Fruit fly (Drosophila melanogaster): ENCODE measurements around the gene Myb.

Myb gene

DNA sequence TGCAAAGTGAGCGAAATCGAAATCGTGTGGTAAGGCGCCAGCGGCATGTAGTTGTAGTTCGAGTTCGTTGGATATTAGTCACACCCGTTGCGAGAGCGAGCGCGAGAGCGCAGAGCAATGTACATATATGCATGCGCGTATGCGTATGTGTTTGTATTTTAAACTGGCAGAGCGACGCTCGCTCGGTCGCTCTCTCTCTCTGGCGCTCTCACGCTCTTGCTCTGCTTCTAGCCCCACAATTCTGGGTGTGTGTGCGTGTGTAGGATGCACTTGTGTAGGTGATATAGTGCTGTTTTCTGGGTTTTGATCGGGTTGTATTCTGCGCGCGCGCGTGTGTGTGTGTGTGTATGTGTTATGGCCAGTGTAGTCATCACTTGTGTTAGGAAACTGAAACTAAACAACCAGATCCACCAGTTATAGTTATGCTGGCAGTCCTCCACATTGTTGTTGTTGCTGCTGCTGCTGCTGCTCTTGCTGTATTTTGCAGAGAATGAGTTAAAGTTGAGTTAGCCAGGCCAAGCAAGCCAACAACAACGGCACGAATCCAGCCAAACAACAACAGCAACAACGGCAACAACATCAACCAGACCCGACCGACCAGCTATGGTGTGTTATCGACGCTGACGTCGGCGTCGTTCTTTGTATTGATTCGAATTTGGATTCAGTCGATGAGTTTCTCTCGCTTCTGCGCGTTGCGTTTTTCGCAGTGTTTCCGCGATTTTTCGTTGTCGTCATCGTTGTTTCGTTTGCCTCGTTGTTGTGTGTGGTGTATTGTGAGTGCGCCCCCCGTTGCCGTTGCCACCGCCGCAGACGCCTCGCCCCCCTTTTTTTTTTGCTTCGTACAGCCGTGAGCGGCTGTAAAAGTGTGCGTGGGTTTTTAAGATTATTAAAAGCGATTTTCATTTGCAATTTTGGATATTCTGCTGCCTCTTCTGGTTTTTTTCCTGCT, 45.7 kb downstream of the Myb start (continued):
- no peak for TF ChIP-seq Blimp-1 (GFP tag; optimal IDR thresholded peaks at IDR 0.05)
- peak; percentile 54 for TF ChIP-seq vri (GFP tag; optimal IDR thresholded peaks at IDR 0.05)
- peak; percentile 65 for TF ChIP-seq Sox14 (GFP tag; optimal IDR thresholded peaks at IDR 0.05)
- no peak for TF ChIP-seq Hr39 (GFP tag; optimal IDR thresholded peaks at IDR 0.05)
- peak; percentile 22 for TF ChIP-seq CG6808 (GFP tag; optimal IDR thresholded peaks at IDR 0.05)
- TF ChIP-seq salr (GFP tag; optimal IDR thresholded peaks at IDR 0.05), result no peak
- TF ChIP-seq Hr38 (GFP tag; optimal IDR thresholded peaks at IDR 0.05), result no peak
- TF ChIP-seq CG10631 (GFP tag; optimal IDR thresholded peaks at IDR 0.05), result no peak
- TF ChIP-seq net (GFP tag; optimal IDR thresholded peaks at IDR 0.05), result no peak
- peak; percentile 48 for TF ChIP-seq eg (GFP tag; IDR thresholded peaks at IDR 0.05)
- TF ChIP-seq CG6276 (GFP tag; optimal IDR thresholded peaks at IDR 0.05), result no peak
- TF ChIP-seq CG11902 (GFP tag; optimal IDR thresholded peaks at IDR 0.05), result no peak
- peak; percentile 29 for TF ChIP-seq Met (GFP tag; optimal IDR thresholded peaks at IDR 0.05)
- TF ChIP-seq Hr4 (GFP tag; optimal IDR thresholded peaks at IDR 0.05), result no peak
- peak; percentile 12 for TF ChIP-seq lz (GFP tag; optimal IDR thresholded peaks at IDR 0.05)
- TF ChIP-seq dac (GFP tag; optimal IDR thresholded peaks at IDR 0.05), result no peak
- TF ChIP-seq OdsH (GFP tag; optimal IDR thresholded peaks at IDR 0.05), result peak; percentile 3
- peak; percentile 35 for TF ChIP-seq fd85E (GFP tag; optimal IDR thresholded peaks at IDR 0.05)
- TF ChIP-seq spab (GFP tag; optimal IDR thresholded peaks at IDR 0.05), result no peak
- TF ChIP-seq Eip93F (GFP tag; optimal IDR thresholded peaks at IDR 0.05), result no peak
- no peak for TF ChIP-seq dsx (GFP tag; optimal IDR thresholded peaks at IDR 0.05; ENCODE audit: poor library complexity, severe bottlenecking)
- TF ChIP-seq fd59A (GFP tag; optimal IDR thresholded peaks at IDR 0.05), result no peak
- TF ChIP-seq Eip75B (GFP tag; optimal IDR thresholded peaks at IDR 0.05), result no peak
- TF ChIP-seq Ets21C (GFP tag; optimal IDR thresholded peaks at IDR 0.05), result no peak
- TF ChIP-seq ss (GFP tag; optimal IDR thresholded peaks at IDR 0.05), result peak; percentile 2 to 11
- TF ChIP-seq CG9139 (GFP tag; optimal IDR thresholded peaks at IDR 0.05), result peak; percentile 1
- TF ChIP-seq CG3919 (GFP tag; optimal IDR thresholded peaks at IDR 0.05), result no peak
- TF ChIP-seq Sox102F (GFP tag; optimal IDR thresholded peaks at IDR 0.05), result peak; percentile 33
- no peak for TF ChIP-seq achi (GFP tag; optimal IDR thresholded peaks at IDR 0.05)
- no peak for TF ChIP-seq CG8319 (GFP tag; optimal IDR thresholded peaks at IDR 0.05)
- TF ChIP-seq Sox15 (GFP tag; optimal IDR thresholded peaks at IDR 0.05), result no peak
- no peak for TF ChIP-seq pdm3 (GFP tag; optimal IDR thresholded peaks at IDR 0.05)
- peak; percentile 12 for TF ChIP-seq CG16779 (tag; optimal IDR thresholded peaks at IDR 0.05)
- peak; percentile 66; the same call in 1 of the 2 replicates for TF ChIP-seq CG15336 (GFP tag; IDR thresholded peaks at IDR 0.05)
- TF ChIP-seq acj6 (GFP tag; optimal IDR thresholded peaks at IDR 0.05), result no peak
- no peak for TF ChIP-seq cyc (GFP tag; optimal IDR thresholded peaks at IDR 0.05)
- no peak for TF ChIP-seq Smox (GFP tag; optimal IDR thresholded peaks at IDR 0.05)
- TF ChIP-seq topi (GFP tag; optimal IDR thresholded peaks at IDR 0.05), result no peak
- TF ChIP-seq svp (GFP tag), result peak; percentile 44
- no peak for TF ChIP-seq CG8632 (GFP tag; optimal IDR thresholded peaks at IDR 0.05)

DNA sequence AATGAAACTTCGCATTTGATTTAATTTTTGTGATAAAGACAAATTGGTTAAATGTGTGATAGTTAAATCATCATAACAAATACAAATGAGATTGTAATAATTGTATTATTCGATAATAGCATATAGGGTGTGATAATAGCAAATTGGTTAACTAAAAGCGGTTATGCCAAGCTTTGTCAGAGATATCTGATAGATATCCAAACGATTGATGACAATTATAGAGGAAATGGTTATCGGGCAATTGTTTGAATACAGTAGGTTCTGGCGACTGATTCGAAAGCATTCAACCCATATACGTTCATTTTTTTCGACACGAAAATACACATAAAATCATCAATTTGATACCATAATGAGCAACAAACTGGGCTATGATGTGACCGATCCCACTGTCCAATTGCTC, 48.4 kb downstream of the Myb start, which contains the start of gene CG8509:
Gene CG8509 (plus strand): TSS at position 301 of the 400 bp plus-strand sequence.
- TF ChIP-seq achi (GFP tag; optimal IDR thresholded peaks at IDR 0.05) (no peak), CG32006 (GFP tag; optimal IDR thresholded peaks at IDR 0.05) (no peak), Blimp-1 (GFP tag; optimal IDR thresholded peaks at IDR 0.05) (no peak), lz (GFP tag; optimal IDR thresholded peaks at IDR 0.05) (no peak), OdsH (GFP tag; optimal IDR thresholded peaks at IDR 0.05) (no peak), Gug (GFP tag; IDR thresholded peaks at IDR 0.05) (no peak), CG6276 (GFP tag; optimal IDR thresholded peaks at IDR 0.05) (no peak), CG8319 (GFP tag; optimal IDR thresholded peaks at IDR 0.05) (no peak), ss (GFP tag; optimal IDR thresholded peaks at IDR 0.05) (no peak), topi (GFP tag; optimal IDR thresholded peaks at IDR 0.05) (no peak), Eip75B (GFP tag; optimal IDR thresholded peaks at IDR 0.05) (no peak)

All from whole organism, prepupa.